Worm (Caenorhabditis elegans): ENCODE data around the gene F40G12.11.

DNA sequence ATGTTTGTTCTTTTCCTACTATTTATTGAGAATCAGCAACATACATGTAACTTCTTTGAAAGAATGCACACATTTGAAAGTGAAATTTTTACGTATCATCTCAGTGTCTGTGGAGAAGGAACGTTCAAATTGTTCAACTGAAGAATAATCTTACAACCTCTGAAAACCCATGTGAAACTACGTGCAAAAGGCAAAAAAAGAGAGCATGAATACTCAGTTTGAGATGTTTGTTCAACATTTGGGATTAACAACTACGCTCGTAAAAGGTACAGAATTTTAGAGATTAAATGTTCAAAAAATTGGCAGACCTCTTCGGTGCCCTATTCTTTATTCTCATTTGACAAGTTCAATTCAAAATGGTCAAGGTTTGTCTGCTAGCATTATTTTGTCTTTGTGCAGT lies 33.9 kb upstream of the F40G12.11 start, which contains the start of gene K02E11.5:
- TF ChIP-seq fkh-10 (GFP tag; optimal IDR thresholded peaks at IDR 0.05) (no peak), zip-4 (GFP tag; optimal IDR thresholded peaks at IDR 0.05) (no peak)
